Worm (Caenorhabditis elegans): ENCODE data around the gene F49C5.5.

DNA sequence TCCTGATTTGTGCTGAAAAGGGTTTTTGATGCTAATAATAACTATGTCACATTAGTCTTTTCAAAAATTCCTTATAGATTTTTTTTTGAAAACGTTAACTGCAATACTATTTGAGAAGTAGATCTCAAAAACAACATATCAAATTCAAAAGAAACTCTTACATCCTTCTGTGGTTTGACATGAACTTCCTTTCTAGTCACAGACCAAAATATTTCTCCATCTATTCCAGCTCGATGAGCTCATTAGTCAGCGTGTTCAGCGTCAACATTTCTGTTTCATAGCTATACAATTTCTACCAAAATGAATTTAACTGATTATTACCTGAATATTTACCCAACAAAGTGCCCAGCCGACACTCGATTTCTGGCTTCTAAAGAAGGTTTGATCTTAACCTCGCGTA, 37.7 kb downstream of the F49C5.5 start, which contains the start of gene srh-67:
- TF ChIP-seq him-1 (tag; optimal IDR thresholded peaks at IDR 0.05) = no peak
- TF ChIP-seq dao-5 (tag; optimal IDR thresholded peaks at IDR 0.05) = no peak
